Worm (Caenorhabditis elegans) whole organism, L4 larva: Measurements from ENCODE around the gene dhs-19.

ENCODE experiments used
- F37D6.2 ChIP-seq: sonication (generic microtip); optimal IDR thresholded peaks from 2 replicates; lab custom pipeline; 2016; ENCODE audit warnings: mild to moderate bottlenecking, missing genetic modification characterization, missing compliant biosample characterization
- F44E2.7 ChIP-seq: fragments of 200-800 bp; sonication (Bioruptor generic); IDR thresholded peaks from 2 replicates; pipeline ENCODE4 v2.1.2; 2022; ENCODE audit warnings: missing genetic modification characterization, missing compliant biosample characterization
- F49E8.2 ChIP-seq: sonication (generic microtip); optimal IDR thresholded peaks from 2 replicates; lab custom pipeline; 2016; ENCODE audit warnings: missing compliant biosample characterization, mild to moderate bottlenecking, missing genetic modification characterization, borderline replicate concordance
- R02D3.7 ChIP-seq: fragments of 150-350 bp; sonication (generic microtip); optimal IDR thresholded peaks from 3 replicates; lab custom pipeline; 2014; ENCODE audit warnings: missing biosample characterization, missing genetic modification characterization
- T20F7.1 ChIP-seq: fragments of 200-800 bp; sonication (Bioruptor generic); optimal IDR thresholded peaks from 2 replicates; lab custom pipeline; 2018; ENCODE audit warnings: mild to moderate bottlenecking, missing genetic modification characterization, missing compliant biosample characterization
- T26A8.4 ChIP-seq: fragments of 200-800 bp; sonication (Bioruptor generic); IDR thresholded peaks from 2 replicates; pipeline ENCODE4 v1.3.6; 2022; ENCODE audit warnings: missing genetic modification characterization, missing compliant biosample characterization
- Y48G9A.11 ChIP-seq: fragments of 200-800 bp; sonication (Bioruptor generic); IDR thresholded peaks from 2 replicates; pipeline ENCODE4 v1.3.6; 2022; ENCODE audit warnings: missing genetic modification reagents, missing genetic modification characterization, missing compliant biosample characterization
- ZK337.2 ChIP-seq: fragments of 200-800 bp; sonication (Bioruptor generic); IDR thresholded peaks from 2 replicates; pipeline ENCODE4 v1.3.6; 2022; ENCODE audit warnings: missing genetic modification reagents, missing genetic modification characterization, missing compliant biosample characterization
- ZK546.5 ChIP-seq, 2 experiments: sonication (generic microtip); optimal IDR thresholded peaks; 2 replicates each; lab custom pipeline; 2017; ENCODE audit warnings: missing biosample characterization in 2 of 2, missing genetic modification characterization in 2 of 2
- arid-1 ChIP-seq: fragments of 200-800 bp; sonication (Bioruptor generic); conservative IDR thresholded peaks from 2 replicates; pipeline ENCODE4 v1.3.6; 2022; ENCODE audit warnings: missing genetic modification reagents, missing genetic modification characterization, missing compliant biosample characterization
- attf-4 ChIP-seq: sonication (generic microtip); optimal IDR thresholded peaks from 3 replicates; lab custom pipeline; 2017; ENCODE audit warnings: missing biosample characterization, missing genetic modification characterization
- ceh-28 ChIP-seq: fragments of 150-350 bp; optimal IDR thresholded peaks from 2 replicates; lab custom pipeline; 2014; ENCODE audit warnings: missing biosample characterization, missing genetic modification reagents, missing genetic modification characterization
- ceh-32 ChIP-seq: sonication (generic microtip); optimal IDR thresholded peaks from 2 replicates; lab custom pipeline; 2016; ENCODE audit warnings: mild to moderate bottlenecking, missing genetic modification characterization, missing compliant biosample characterization; ENCODE audit not compliant: poor library complexity
- ceh-44 ChIP-seq: fragments of 200-800 bp; sonication (Bioruptor generic); IDR thresholded peaks from 2 replicates; pipeline ENCODE4 v1.3.6; 2022; ENCODE audit warnings: missing genetic modification reagents, missing genetic modification characterization, missing compliant biosample characterization
- cey-2 ChIP-seq: sonication (generic microtip); optimal IDR thresholded peaks from 3 replicates; lab custom pipeline; 2017; ENCODE audit warnings: missing genetic modification characterization, mild to moderate bottlenecking, missing compliant biosample characterization, antibody characterized with exemption, borderline replicate concordance; ENCODE audit not compliant: insufficient read depth
- ctbp-1 ChIP-seq: fragments of 200-800 bp; sonication (Bioruptor generic); IDR thresholded peaks from 2 replicates; pipeline ENCODE4 v1.3.6; 2022; ENCODE audit warnings: missing genetic modification reagents, missing genetic modification characterization, missing compliant biosample characterization
- daf-16 ChIP-seq, 3 experiments: sonication (generic microtip); optimal IDR thresholded peaks; 2 replicates each; lab custom pipeline; 2016 to 2017; ENCODE audit warnings: missing genetic modification characterization in 3 of 3, missing genetic modification reagents in 3 of 3, mild to moderate bottlenecking in 2 of 3, missing compliant biosample characterization in 2 of 3, missing biosample characterization in 1 of 3, moderate library complexity in 1 of 3
- dmd-6 ChIP-seq: fragments of 200-800 bp; sonication (Bioruptor generic); IDR thresholded peaks from 2 replicates; pipeline ENCODE4 v1.3.6; 2022; ENCODE audit warnings: missing genetic modification reagents, missing genetic modification characterization, missing compliant biosample characterization
- dmd-9 ChIP-seq: fragments of 200-800 bp; sonication (Bioruptor generic); IDR thresholded peaks from 2 replicates; pipeline ENCODE4 v1.3.6; 2022; ENCODE audit warnings: missing genetic modification reagents, missing genetic modification characterization, missing compliant biosample characterization
- dve-1 ChIP-seq: sonication (generic microtip); optimal IDR thresholded peaks from 2 replicates; lab custom pipeline; 2017; ENCODE audit warnings: antibody characterized with exemption, mild to moderate bottlenecking, missing genetic modification characterization, missing compliant biosample characterization; ENCODE audit not compliant: insufficient read depth
- egl-43 ChIP-seq: fragments of 200-800 bp; sonication (Bioruptor generic); IDR thresholded peaks from 2 replicates; pipeline ENCODE4 v1.3.6; 2022; ENCODE audit warnings: missing genetic modification reagents, missing genetic modification characterization, missing compliant biosample characterization
- hif-1 ChIP-seq, 2 experiments: sonication (generic microtip); optimal IDR thresholded peaks; 2 replicates each; lab custom pipeline; 2016 to 2017; ENCODE audit warnings: missing compliant biosample characterization in 2 of 2, missing genetic modification characterization in 2 of 2, missing genetic modification reagents in 2 of 2, missing genotype in 2 of 2, mild to moderate bottlenecking in 1 of 2
- hlh-11 ChIP-seq: fragments of 200-800 bp; sonication (Bioruptor generic); optimal IDR thresholded peaks from 2 replicates; lab custom pipeline; 2018; ENCODE audit warnings: mild to moderate bottlenecking, missing genetic modification characterization, missing compliant biosample characterization
- jun-1 ChIP-seq: fragments of 150-350 bp; optimal IDR thresholded peaks from 2 replicates; lab custom pipeline; 2014; ENCODE audit warnings: missing biosample characterization, missing genetic modification reagents, missing genetic modification characterization
- lin-1 ChIP-seq: fragments of 200-800 bp; sonication (Bioruptor generic); IDR thresholded peaks from 2 replicates; pipeline ENCODE4 v1.3.6; 2022; ENCODE audit warnings: missing genetic modification reagents, missing genetic modification characterization, missing compliant biosample characterization
- lin-13 ChIP-seq: fragments of 150-350 bp; optimal IDR thresholded peaks from 2 replicates; lab custom pipeline; 2014; ENCODE audit warnings: missing biosample characterization, missing genetic modification reagents, missing genetic modification characterization
- lin-29 ChIP-seq: fragments of 200-800 bp; sonication (Bioruptor generic); IDR thresholded peaks from 2 replicates; pipeline ENCODE4 v1.3.6; 2022; ENCODE audit warnings: missing genetic modification reagents, missing genetic modification characterization, missing compliant biosample characterization
- lin-38 ChIP-seq: fragments of 200-800 bp; sonication (Bioruptor generic); IDR thresholded peaks from 2 replicates; pipeline ENCODE4 v1.3.6; 2022; ENCODE audit warnings: missing genetic modification reagents, missing genetic modification characterization, missing compliant biosample characterization
- lir-3 ChIP-seq: sonication (generic microtip); optimal IDR thresholded peaks from 2 replicates; lab custom pipeline; 2016; ENCODE audit warnings: mild to moderate bottlenecking, missing genetic modification characterization, missing compliant biosample characterization
- nhr-10 ChIP-seq: fragments of 150-350 bp; optimal IDR thresholded peaks from 2 replicates; lab custom pipeline; 2014; ENCODE audit warnings: missing biosample characterization, missing genetic modification characterization
- nhr-111 ChIP-seq: fragments of 200-800 bp; sonication (Bioruptor generic); optimal IDR thresholded peaks from 2 replicates; lab custom pipeline; 2018; ENCODE audit warnings: mild to moderate bottlenecking, missing genetic modification characterization, missing compliant biosample characterization
- nhr-28 ChIP-seq: fragments of 150-350 bp; optimal IDR thresholded peaks from 2 replicates; lab custom pipeline; 2014; ENCODE audit warnings: missing biosample characterization, missing genetic modification characterization
- nhr-42 ChIP-seq: fragments of 200-800 bp; sonication (Bioruptor generic); IDR thresholded peaks from 2 replicates; pipeline ENCODE4 v1.3.6; 2022; ENCODE audit warnings: missing genetic modification characterization, missing compliant biosample characterization
- pha-4 ChIP-seq, 2 experiments: fragments of 150-350 bp in 1 of 2; fragments of 200-800 bp in 1 of 2; sonication (Bioruptor generic) in 1 of 2; IDR thresholded peaks in 1 of 2; optimal IDR thresholded peaks in 1 of 2; 2 replicates each; pipeline versions ENCODE4 v1.3.6 to Lab custom; 2014 to 2022; ENCODE audit warnings: missing genetic modification characterization in 2 of 2, missing genetic modification reagents in 2 of 2, missing biosample characterization in 1 of 2, missing compliant biosample characterization in 1 of 2
- php-3 ChIP-seq: fragments of 200-800 bp; sonication (Bioruptor generic); IDR thresholded peaks from 2 replicates; pipeline ENCODE4 v1.3.6; 2022; ENCODE audit warnings: missing genetic modification reagents, missing genetic modification characterization, missing compliant biosample characterization
- rbr-2 ChIP-seq: sonication (generic microtip); optimal IDR thresholded peaks from 2 replicates; lab custom pipeline; 2016; ENCODE audit warnings: missing genotype, missing genetic modification characterization, missing compliant biosample characterization
- saeg-2 ChIP-seq: fragments of 200-800 bp; sonication (Bioruptor generic); IDR thresholded peaks from 2 replicates; pipeline ENCODE4 v1.3.6; 2022; ENCODE audit warnings: missing genetic modification reagents, missing genetic modification characterization, missing compliant biosample characterization
- sdz-12 ChIP-seq: fragments of 200-800 bp; sonication (Bioruptor generic); optimal IDR thresholded peaks from 2 replicates; lab custom pipeline; 2018; ENCODE audit warnings: mild to moderate bottlenecking, missing genetic modification characterization, missing compliant biosample characterization
- skn-1 ChIP-seq: fragments of 150-350 bp; optimal IDR thresholded peaks from 2 replicates; lab custom pipeline; 2014; ENCODE audit warnings: missing biosample characterization, missing genetic modification characterization
- snpc-1.2 ChIP-seq: fragments of 200-800 bp; sonication (Bioruptor generic); IDR thresholded peaks from 2 replicates; pipeline ENCODE4 v1.3.6; 2022; ENCODE audit warnings: missing genetic modification reagents, missing genetic modification characterization, missing compliant biosample characterization
- tag-97 ChIP-seq: fragments of 200-800 bp; sonication (Bioruptor generic); IDR thresholded peaks from 2 replicates; pipeline ENCODE4 v1.3.6; 2022; ENCODE audit warnings: missing genetic modification characterization, missing compliant biosample characterization
- tra-1 ChIP-seq: fragments of 200-800 bp; sonication (Bioruptor generic); IDR thresholded peaks from 2 replicates; pipeline ENCODE4 v1.3.6; 2022; ENCODE audit warnings: missing genetic modification reagents, missing genetic modification characterization, missing compliant biosample characterization
- unc-62 ChIP-seq, 3 experiments: fragments of 150-350 bp in 1 of 3; sonication (generic microtip); optimal IDR thresholded peaks in 2 of 3; peaks in 1 of 3; 1 replicate in 1 of 3; 2 replicates in 2 of 3; lab custom pipeline; 2014 to 2017; ENCODE audit warnings: missing biosample characterization in 3 of 3, missing genetic modification characterization in 3 of 3, missing genetic modification reagents in 3 of 3, missing genotype in 1 of 3
- zfp-2 ChIP-seq: sonication (generic microtip); optimal IDR thresholded peaks from 2 replicates; lab custom pipeline; 2016; ENCODE audit warnings: mild to moderate bottlenecking, missing genetic modification characterization, missing compliant biosample characterization
- zfp-3 ChIP-seq: fragments of 200-800 bp; sonication (Bioruptor generic); conservative IDR thresholded peaks from 2 replicates; pipeline ENCODE4 v1.3.6; 2022; ENCODE audit warnings: missing genetic modification reagents, missing genetic modification characterization, missing compliant biosample characterization
- zip-11 ChIP-seq: fragments of 200-800 bp; sonication (Bioruptor generic); IDR thresholded peaks from 2 replicates; pipeline ENCODE4 v1.3.6; 2022; ENCODE audit warnings: missing genetic modification characterization, missing compliant biosample characterization
- ztf-11 ChIP-seq: fragments of 150-350 bp; optimal IDR thresholded peaks from 2 replicates; lab custom pipeline; 2014; ENCODE audit warnings: missing biosample characterization, missing genetic modification characterization
- ztf-7 ChIP-seq: fragments of 150-350 bp; optimal IDR thresholded peaks from 2 replicates; lab custom pipeline; 2014; ENCODE audit warnings: missing biosample characterization, missing genetic modification characterization

The dhs-19 gene

DNA sequence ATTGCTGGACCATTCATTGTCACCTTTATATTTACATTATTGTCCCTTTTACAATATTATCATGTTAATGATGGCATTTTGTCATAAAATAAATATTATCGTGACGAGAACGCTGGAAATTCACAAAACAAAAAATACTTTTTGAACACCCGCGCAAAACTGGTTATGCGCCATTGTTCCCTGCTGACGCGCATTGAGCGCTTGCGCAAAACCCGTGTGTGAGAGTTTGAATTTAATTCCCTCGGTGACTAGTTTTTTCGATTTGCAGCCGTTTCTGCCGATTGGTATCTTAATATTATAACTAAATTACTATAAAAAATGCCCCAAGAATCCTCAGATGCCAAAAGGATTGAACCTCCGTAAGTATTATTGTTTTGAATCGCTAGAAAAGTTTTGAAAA is 31.2 kb upstream of the dhs-19 start, which contains the start of gene pafo-1 (continued):
- no peak for TF ChIP-seq ZK546.5 (tag; optimal IDR thresholded peaks at IDR 0.05; lab: Kevin White, UChicago)
- no peak for TF ChIP-seq ztf-11
- TF ChIP-seq ceh-28 (tag; lab: Kevin White, UChicago), result no peak
- peak; percentile 37 for TF ChIP-seq ceh-32
- TF ChIP-seq lin-1, result peak; percentile 50; the same call in 1 of the 2 replicates
- peak; percentile 85 for TF ChIP-seq hlh-11 (tag; lab: Kevin White, UChicago)
- TF ChIP-seq nhr-111 (GFP tag; lab: Kevin White, UChicago), result no peak
- TF ChIP-seq T20F7.1 (GFP tag; lab: Kevin White, UChicago), result peak; percentile 76
- TF ChIP-seq pha-4 (GFP tag; IDR thresholded peaks at IDR 0.05; lab: Robert Waterston, UW), result no peak
- TF ChIP-seq pha-4 (tag; optimal IDR thresholded peaks at IDR 0.05; lab: Kevin White, UChicago), result no peak
- no peak for TF ChIP-seq tag-97
- TF ChIP-seq dve-1 (tag; lab: Kevin White, UChicago), result peak; percentile 81
- peak; percentile 84 for TF ChIP-seq dmd-6
- TF ChIP-seq nhr-28, result peak; percentile 79
- peak; percentile 72 for TF ChIP-seq php-3 (GFP tag; lab: Robert Waterston, UW)
- TF ChIP-seq ztf-7 (tag; lab: Kevin White, UChicago), result no peak
- TF ChIP-seq arid-1 (GFP tag; lab: Robert Waterston, UW), result 0 out of 2 replicates have a peak, but pooled peaks have one; percentile 18
- peak; percentile 90 for TF ChIP-seq T26A8.4
- no peak for TF ChIP-seq lin-38 (GFP tag; lab: Robert Waterston, UW)
- no peak for TF ChIP-seq jun-1 (tag; lab: Kevin White, UChicago)
- TF ChIP-seq zfp-3 (GFP tag; lab: Robert Waterston, UW), result 0 out of 2 replicates have a peak, but pooled peaks have one; percentile 45
- no peak for TF ChIP-seq dmd-9
- TF ChIP-seq daf-16 (GFP tag; optimal IDR thresholded peaks at IDR 0.05; lab: Kevin White, UChicago), result peak; percentile 32 to 75
- TF ChIP-seq daf-16 (tag; optimal IDR thresholded peaks at IDR 0.05; lab: Kevin White, UChicago), result no peak
- peak; percentile 84 for TF ChIP-seq nhr-42 (GFP tag; lab: Robert Waterston, UW)
- TF ChIP-seq lin-29, result no peak
- no peak for TF ChIP-seq sdz-12 (GFP tag; lab: Kevin White, UChicago)
- TF ChIP-seq hif-1 (tag; optimal IDR thresholded peaks at IDR 0.05; lab: Kevin White, UChicago), result peak in 1 of 2 experiments; percentile 45
- TF ChIP-seq F49E8.2, result peak; percentile 80
- TF ChIP-seq lir-3, result no peak
- no peak for TF ChIP-seq attf-4 (tag; lab: Kevin White, UChicago)
- no peak for TF ChIP-seq snpc-1.2 (GFP tag; lab: Robert Waterston, UW)
- TF ChIP-seq F44E2.7, result no peak
- TF ChIP-seq F37D6.2, result peak; percentile 73
- no peak for TF ChIP-seq nhr-10 (tag; lab: Kevin White, UChicago)
- TF ChIP-seq cey-2 (tag; lab: Kevin White, UChicago), result no peak
- 0 out of 2 replicates have a peak, but pooled peaks have one; percentile 46 for TF ChIP-seq egl-43 (GFP tag; lab: Robert Waterston, UW)
- 0 out of 2 replicates have a peak, but pooled peaks have one; percentile 39 for TF ChIP-seq saeg-2 (GFP tag; lab: Robert Waterston, UW)
- TF ChIP-seq ZK337.2, result no peak
- peak; percentile 75 for TF ChIP-seq lin-13 (GFP tag; lab: Kevin White, UChicago)
- no peak; the same call in 1 of the 2 replicates for TF ChIP-seq tra-1 (GFP tag; lab: Robert Waterston, UW)
- TF ChIP-seq zfp-2 (tag; lab: Kevin White, UChicago), result no peak
- no peak for TF ChIP-seq R02D3.7 (tag; lab: Kevin White, UChicago)
- TF ChIP-seq unc-62 (GFP tag; optimal IDR thresholded peaks at IDR 0.05 in 1 of 2; lab: Kevin White, UChicago), result peak in 1 of 2 experiments; percentile 72
- TF ChIP-seq unc-62 (tag; optimal IDR thresholded peaks at IDR 0.05; lab: Kevin White, UChicago), result no peak
- 0 out of 2 replicates have a peak, but pooled peaks have one; percentile 27 for TF ChIP-seq Y48G9A.11 (GFP tag; lab: Robert Waterston, UW)
- no peak for TF ChIP-seq ceh-44 (GFP tag; lab: Robert Waterston, UW)
- no peak for TF ChIP-seq zip-11 (GFP tag; lab: Robert Waterston, UW)
- TF ChIP-seq ctbp-1 (GFP tag; lab: Robert Waterston, UW), result peak; percentile 84
- no peak for TF ChIP-seq skn-1 (tag; lab: Kevin White, UChicago)
- TF ChIP-seq rbr-2, result peak; percentile 80
